Worm (Caenorhabditis elegans): Measurements from ENCODE around the gene dyf-6.

Gene dyf-6

ce11 chrX:10419743-10420142 lies 33.4 kb upstream of the dyf-6 start, which contains the start of gene cdk-11.2 (continued):
- no peak for TF ChIP-seq snpc-4 (GFP tag; optimal IDR thresholded peaks at IDR 0.05)
- peak in 1 of 4 experiments; percentile 38 for TF ChIP-seq snpc-4 (tag; optimal IDR thresholded peaks at IDR 0.05)
- TF ChIP-seq ceh-27 (GFP tag; optimal IDR thresholded peaks at IDR 0.05): peak; percentile 5
- no peak for TF ChIP-seq lsy-27 (tag; optimal IDR thresholded peaks at IDR 0.05; ENCODE audit: borderline replicate concordance, insufficient read depth)

- TF ChIP-seq nhr-80 (tag; optimal IDR thresholded peaks at IDR 0.05): no peak
- TF ChIP-seq ets-4 (GFP tag; optimal IDR thresholded peaks at IDR 0.05): no peak
- no peak for TF ChIP-seq athp-1 (tag; optimal IDR thresholded peaks at IDR 0.05)
- TF ChIP-seq nhr-120 (GFP tag; IDR thresholded peaks at IDR 0.05): no peak
- no peak for TF ChIP-seq snpc-3.4 (tag; optimal IDR thresholded peaks at IDR 0.05)
- TF ChIP-seq lsy-27 (tag; optimal IDR thresholded peaks at IDR 0.05; ENCODE audit: borderline replicate concordance, insufficient read depth): no peak
Observed at ce11 chrX:10412425-10412824, 26.1 kb upstream of the dyf-6 start, which contains the start of gene acr-8. Gene acr-8 (plus strand): TSS chrX:10412725.

ce11 chrX:10410539-10410938 lies 24.2 kb upstream of the dyf-6 start:
- TF ChIP-seq lir-1 (GFP tag; conservative IDR thresholded peaks at IDR 0.05): no peak
- no peak for TF ChIP-seq dpl-1 (GFP tag; optimal IDR thresholded peaks at IDR 0.05)
- TF ChIP-seq ceh-79 (tag; optimal IDR thresholded peaks at IDR 0.05): no peak
- no peak for TF ChIP-seq ceh-27 (GFP tag; optimal IDR thresholded peaks at IDR 0.05)
- no peak for TF ChIP-seq ztf-3 (GFP tag; optimal IDR thresholded peaks at IDR 0.05)
- no peak for TF ChIP-seq ceh-40 (GFP tag; IDR thresholded peaks at IDR 0.05)
- TF ChIP-seq F23B12.7 (tag; optimal IDR thresholded peaks at IDR 0.05; ENCODE audit: insufficient read depth): no peak
- no peak for TF ChIP-seq him-1 (tag; optimal IDR thresholded peaks at IDR 0.05)
- no peak for TF ChIP-seq hsf-1 (GFP tag; IDR thresholded peaks at IDR 0.05)
- TF ChIP-seq ets-4 (GFP tag; optimal IDR thresholded peaks at IDR 0.05): no peak
- TF ChIP-seq let-526 (GFP tag; IDR thresholded peaks at IDR 0.05): no peak
- no peak for TF ChIP-seq D2030.7 (GFP tag; IDR thresholded peaks at IDR 0.05)
- TF ChIP-seq atf-7 (tag; optimal IDR thresholded peaks at IDR 0.05): no peak
- no peak for TF ChIP-seq F57A8.1 (GFP tag; optimal IDR thresholded peaks at IDR 0.05)
- no peak for TF ChIP-seq egl-18 (GFP tag; IDR thresholded peaks at IDR 0.05)
- no peak for TF ChIP-seq T26A5.8 (tag; optimal IDR thresholded peaks at IDR 0.05)
- TF ChIP-seq tbp1 (GFP tag; optimal IDR thresholded peaks at IDR 0.05): no peak

- no peak for TF ChIP-seq snpc-1.1 (tag; optimal IDR thresholded peaks at IDR 0.05; ENCODE audit: insufficient read depth)
Observed at ce11 chrX:10406850-10407249, 20.5 kb upstream of the dyf-6 start, which contains the start of gene ZC504.1. Gene ZC504.1 (plus strand): TSS chrX:10407150.

ce11 chrX:10406203-10406602 lies 19.9 kb upstream of the dyf-6 start, which contains the start of gene gur-3:
Gene gur-3 (minus strand): TSS chrX:10406303.
- TF ChIP-seq attf-3 (GFP tag; conservative IDR thresholded peaks at IDR 0.05) (no peak), madf-10 (tag; optimal IDR thresholded peaks at IDR 0.05) (no peak), F52B5.7 (tag; optimal IDR thresholded peaks at IDR 0.05) (no peak), xnd-1 (tag; optimal IDR thresholded peaks at IDR 0.05) (no peak), Y53G8AR.9 (GFP tag; conservative IDR thresholded peaks at IDR 0.05) (no peak), ceh-79 (tag; optimal IDR thresholded peaks at IDR 0.05) (no peak), pha-4 (tag; optimal IDR thresholded peaks at IDR 0.05) (no peak), F55B11.4 (tag; optimal IDR thresholded peaks at IDR 0.05; ENCODE audit: borderline replicate concordance, insufficient read depth) (no peak), lin-54 (GFP tag; optimal IDR thresholded peaks at IDR 0.05) (no peak), Y95B8A.8 (GFP tag; IDR thresholded peaks at IDR 0.05) (no peak), B0261.1 (tag; optimal IDR thresholded peaks at IDR 0.05) (no peak), F57A8.1 (GFP tag; optimal IDR thresholded peaks at IDR 0.05) (no peak)

Data from whole organism, young adult.